Fruit fly (Drosophila melanogaster): ENCODE measurements around the gene Tpt.

- no peak for TF ChIP-seq hkb (optimal IDR thresholded peaks at IDR 0.05)
- TF ChIP-seq hkb (GFP tag; IDR thresholded peaks at IDR 0.05), result peak; percentile 46
- TF ChIP-seq CG15073 (GFP tag; optimal IDR thresholded peaks at IDR 0.05), result no peak
- TF ChIP-seq insv (GFP tag; optimal IDR thresholded peaks at IDR 0.05), result no peak
- TF ChIP-seq CG9932 (GFP tag; IDR thresholded peaks at IDR 0.05), result no peak
- TF ChIP-seq jing (GFP tag; optimal IDR thresholded peaks at IDR 0.05), result no peak
- TF ChIP-seq trh (GFP tag; optimal IDR thresholded peaks at IDR 0.05), result no peak
- TF ChIP-seq Ravus (GFP tag; IDR thresholded peaks at IDR 0.05), result no peak
- no peak for TF ChIP-seq bigmax (GFP tag; optimal IDR thresholded peaks at IDR 0.05)
- no peak for TF ChIP-seq CHES-1-like (GFP tag; optimal IDR thresholded peaks at IDR 0.05)
- no peak for TF ChIP-seq HHEX (GFP tag; optimal IDR thresholded peaks at IDR 0.05)
- no peak for TF ChIP-seq CG9797 (GFP tag; optimal IDR thresholded peaks at IDR 0.05)
Observed at dm6 chr3L:8440771-8441549, 35.9 kb upstream of the Tpt start.

Data from whole organism, embryonic.